Worm (Caenorhabditis elegans) whole organism, L3 larva: Measurements from ENCODE around the gene W06D12.6.

Source experiments
- R02D3.7 ChIP-seq: fragments of 150-350 bp; optimal IDR thresholded peaks from 2 replicates; lab custom pipeline; 2014; ENCODE audit warnings: missing biosample characterization, missing genetic modification characterization
- ZK546.5 ChIP-seq: sonication (generic microtip); optimal IDR thresholded peaks from 2 replicates; lab custom pipeline; 2017; ENCODE audit warnings: missing biosample characterization, missing genetic modification characterization
- aly-2 ChIP-seq: fragments of 150-350 bp; optimal IDR thresholded peaks from 2 replicates; lab custom pipeline; 2014; ENCODE audit warnings: missing biosample characterization, missing genetic modification characterization
- ama-1 ChIP-seq: fragments of 150-350 bp; optimal IDR thresholded peaks from 2 replicates; lab custom pipeline; 2018
- ceh-16 ChIP-seq: sonication (generic microtip); optimal IDR thresholded peaks from 2 replicates; lab custom pipeline; 2017; ENCODE audit warnings: missing biosample characterization, missing genetic modification characterization
- ceh-28 ChIP-seq: fragments of 150-350 bp; optimal IDR thresholded peaks from 2 replicates; lab custom pipeline; 2014; ENCODE audit warnings: missing biosample characterization, missing genetic modification reagents, missing genetic modification characterization
- ceh-9 ChIP-seq: sonication (generic microtip); optimal IDR thresholded peaks from 2 replicates; lab custom pipeline; 2018; ENCODE audit warnings: missing biosample characterization, missing genetic modification characterization
- daf-12 ChIP-seq: fragments of 150-350 bp; optimal IDR thresholded peaks from 2 replicates; lab custom pipeline; 2014; ENCODE audit warnings: missing biosample characterization, missing genetic modification reagents, missing genetic modification characterization
- egl-5 ChIP-seq: fragments of 150-350 bp; optimal IDR thresholded peaks from 2 replicates; lab custom pipeline; 2017; ENCODE audit warnings: missing biosample characterization, missing genetic modification reagents, missing genetic modification characterization, inconsistent platforms
- elt-1 ChIP-seq: fragments of 150-350 bp; optimal IDR thresholded peaks from 2 replicates; lab custom pipeline; 2014; ENCODE audit warnings: missing biosample characterization, missing genetic modification characterization
- elt-2 ChIP-seq: sonication (generic microtip); optimal IDR thresholded peaks from 2 replicates; lab custom pipeline; 2016; ENCODE audit warnings: missing genetic modification reagents, mild to moderate bottlenecking, missing genetic modification characterization, missing compliant biosample characterization
- elt-3 ChIP-seq, 3 experiments: fragments of 150-350 bp in 1 of 3; sonication (generic microtip) in 2 of 3; optimal IDR thresholded peaks; 2 replicates in 2 of 3; 4 replicates in 1 of 3; lab custom pipeline; 2014 to 2017; ENCODE audit warnings: missing biosample characterization in 3 of 3, missing genetic modification characterization in 3 of 3
- eor-1 ChIP-seq, 2 experiments: fragments of 150-350 bp; optimal IDR thresholded peaks; 2 replicates each; lab custom pipeline; 2014 to 2018; ENCODE audit warnings: missing biosample characterization in 2 of 2, missing genetic modification characterization in 2 of 2
- fkh-10 ChIP-seq: sonication (generic microtip); optimal IDR thresholded peaks from 2 replicates; lab custom pipeline; 2017; ENCODE audit warnings: missing biosample characterization, missing genetic modification reagents, missing genetic modification characterization
- fkh-2 ChIP-seq: fragments of 150-350 bp; optimal IDR thresholded peaks from 2 replicates; lab custom pipeline; 2014; ENCODE audit warnings: missing biosample characterization, missing genetic modification reagents, missing genetic modification characterization
- hmg-11 ChIP-seq: sonication (generic microtip); optimal IDR thresholded peaks from 2 replicates; lab custom pipeline; 2016; ENCODE audit warnings: missing genetic modification characterization, missing compliant biosample characterization
- lin-15B ChIP-seq: fragments of 150-350 bp; optimal IDR thresholded peaks from 2 replicates; lab custom pipeline; 2014; ENCODE audit warnings: missing biosample characterization, missing genetic modification characterization
- lin-39 ChIP-seq: fragments of 150-350 bp; optimal IDR thresholded peaks from 2 replicates; lab custom pipeline; 2018; ENCODE audit warnings: missing biosample characterization, missing genetic modification reagents, missing genetic modification characterization
- mdl-1 ChIP-seq: fragments of 150-350 bp; optimal IDR thresholded peaks from 2 replicates; lab custom pipeline; 2014; ENCODE audit warnings: missing biosample characterization, missing genetic modification characterization
- nhr-11 ChIP-seq: fragments of 150-350 bp; optimal IDR thresholded peaks from 2 replicates; lab custom pipeline; 2014; ENCODE audit warnings: missing biosample characterization, missing genetic modification characterization
- nhr-12 ChIP-seq: fragments of 150-350 bp; optimal IDR thresholded peaks from 2 replicates; lab custom pipeline; 2014; ENCODE audit warnings: missing biosample characterization, missing genetic modification characterization
- nhr-25 ChIP-seq: sonication (generic microtip); optimal IDR thresholded peaks from 2 replicates; lab custom pipeline; 2017; ENCODE audit warnings: missing biosample characterization, missing genetic modification characterization
- nhr-28 ChIP-seq: fragments of 150-350 bp; optimal IDR thresholded peaks from 2 replicates; lab custom pipeline; 2014; ENCODE audit warnings: missing biosample characterization, missing genetic modification characterization
- nhr-43 ChIP-seq: sonication (generic microtip); optimal IDR thresholded peaks from 2 replicates; lab custom pipeline; 2016; ENCODE audit warnings: mild to moderate bottlenecking, missing genetic modification characterization, missing compliant biosample characterization; ENCODE audit not compliant: poor library complexity, severe bottlenecking
- nhr-67 ChIP-seq: fragments of 150-350 bp; optimal IDR thresholded peaks from 2 replicates; lab custom pipeline; 2014; ENCODE audit warnings: missing biosample characterization, missing genetic modification characterization
- nhr-76 ChIP-seq: fragments of 150-350 bp; sonication (generic microtip); optimal IDR thresholded peaks from 5 replicates; lab custom pipeline; 2014; ENCODE audit warnings: missing biosample characterization, missing genetic modification characterization
- nhr-77 ChIP-seq: fragments of 150-350 bp; optimal IDR thresholded peaks from 2 replicates; lab custom pipeline; 2014; ENCODE audit warnings: missing biosample characterization, missing genetic modification characterization
- pqm-1 ChIP-seq: fragments of 150-350 bp; optimal IDR thresholded peaks from 2 replicates; lab custom pipeline; 2017; ENCODE audit warnings: missing biosample characterization, missing genetic modification characterization, inconsistent platforms
- sea-2 ChIP-seq: fragments of 150-350 bp; sonication (generic microtip); optimal IDR thresholded peaks from 4 replicates; lab custom pipeline; 2014; ENCODE audit warnings: missing biosample characterization, missing genetic modification reagents, missing genetic modification characterization
- skn-1 ChIP-seq: fragments of 150-350 bp; optimal IDR thresholded peaks from 2 replicates; lab custom pipeline; 2014; ENCODE audit warnings: missing biosample characterization, missing genetic modification characterization
- tbx-2 ChIP-seq: sonication (generic microtip); optimal IDR thresholded peaks from 2 replicates; lab custom pipeline; 2016; ENCODE audit warnings: mild to moderate bottlenecking, missing genetic modification characterization, missing compliant biosample characterization
- unc-39 ChIP-seq: sonication (generic microtip); optimal IDR thresholded peaks from 4 replicates; lab custom pipeline; 2017; ENCODE audit warnings: missing biosample characterization, missing genetic modification characterization
- zag-1 ChIP-seq: fragments of 150-350 bp; optimal IDR thresholded peaks from 2 replicates; lab custom pipeline; 2014; ENCODE audit warnings: missing biosample characterization, missing genetic modification characterization
- ztf-11 ChIP-seq: fragments of 150-350 bp; optimal IDR thresholded peaks from 2 replicates; lab custom pipeline; 2014; ENCODE audit warnings: missing biosample characterization, missing genetic modification characterization
- ztf-4 ChIP-seq: fragments of 150-350 bp; optimal IDR thresholded peaks from 2 replicates; lab custom pipeline; 2014; ENCODE audit warnings: missing biosample characterization, missing genetic modification characterization

Gene W06D12.6

DNA sequence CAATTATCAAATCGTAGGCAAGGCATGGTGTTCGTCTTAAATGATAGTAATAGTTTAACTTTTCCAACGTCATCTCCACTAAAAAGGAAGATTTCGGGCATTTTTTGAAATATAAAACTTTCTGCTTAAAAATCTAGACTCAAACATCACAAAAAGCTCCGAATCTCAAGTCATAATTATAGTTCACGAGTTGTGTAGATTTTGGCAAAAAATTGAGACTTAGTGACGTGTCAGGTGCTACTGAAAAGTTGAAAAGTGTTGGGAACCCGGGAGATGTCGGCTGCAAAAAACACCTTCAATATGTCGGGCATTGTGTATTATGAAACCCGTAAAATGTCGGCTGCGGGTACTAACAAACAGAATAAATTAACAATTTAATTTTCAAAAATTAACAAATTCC is 10.1 kb upstream of the W06D12.6 start, which contains the start of gene Y26G10.1:
Gene Y26G10.1, minus strand, starts transcription at position 101 of the 400 bp plus-strand sequence.
- TF ChIP-seq nhr-67 (tag; lab: Kevin White, UChicago) (no peak), sea-2 (GFP tag; lab: Kevin White, UChicago) (no peak), tbx-2 (tag; lab: Kevin White, UChicago) (no peak), hmg-11 (tag; lab: Kevin White, UChicago) (no peak), nhr-25 (tag; lab: Kevin White, UChicago) (no peak), fkh-2 (tag; lab: Kevin White, UChicago) (no peak), nhr-43 (tag; lab: Kevin White, UChicago) (no peak), ZK546.5 (tag; lab: Kevin White, UChicago) (no peak), fkh-10 (GFP tag; lab: Kevin White, UChicago) (no peak), ztf-11 (no peak), nhr-12 (tag; lab: Kevin White, UChicago) (no peak)

DNA sequence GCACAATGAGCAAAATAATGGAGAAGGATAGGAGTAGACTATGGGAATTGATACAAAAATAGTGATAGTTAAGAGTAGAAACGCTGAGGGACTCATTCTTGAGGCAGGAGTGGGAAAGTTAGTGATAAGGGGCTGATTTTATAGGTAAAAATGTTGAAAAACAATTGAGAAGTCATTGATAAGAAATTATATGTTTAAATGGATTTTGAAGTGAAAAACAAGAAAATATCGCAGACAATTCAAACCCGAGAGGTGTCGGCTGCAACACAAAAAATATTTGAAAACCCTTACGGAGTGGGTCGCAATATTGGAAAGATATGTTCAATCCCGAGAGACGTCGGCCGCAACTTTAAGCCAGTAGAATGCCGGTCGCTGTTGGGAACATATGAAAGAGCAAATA is 9.2 kb upstream of the W06D12.6 start, which contains the start of gene spp-29:
Gene spp-29, minus strand, starts transcription at position 101 of the 400 bp plus-strand sequence.
- TF ChIP-seq ceh-28 (tag; lab: Kevin White, UChicago) (no peak), ama-1 (no peak), lin-15B (no peak), aly-2 (no peak), nhr-76 (tag; lab: Kevin White, UChicago) (no peak), nhr-77 (no peak), zag-1 (tag; lab: Kevin White, UChicago) (no peak), lin-39 (tag; lab: Kevin White, UChicago) (no peak), nhr-67 (tag; lab: Kevin White, UChicago) (no peak), ztf-4 (no peak), ceh-16 (tag; lab: Kevin White, UChicago) (no peak), unc-39 (tag; lab: Kevin White, UChicago) (no peak), skn-1 (tag; lab: Kevin White, UChicago) (no peak), eor-1 (tag; optimal IDR thresholded peaks at IDR 0.05; lab: Kevin White, UChicago) (no peak), ZK546.5 (tag; lab: Kevin White, UChicago) (no peak), hmg-11 (tag; lab: Kevin White, UChicago) (no peak), elt-1 (tag; lab: Kevin White, UChicago) (no peak), fkh-2 (tag; lab: Kevin White, UChicago) (no peak)

DNA sequence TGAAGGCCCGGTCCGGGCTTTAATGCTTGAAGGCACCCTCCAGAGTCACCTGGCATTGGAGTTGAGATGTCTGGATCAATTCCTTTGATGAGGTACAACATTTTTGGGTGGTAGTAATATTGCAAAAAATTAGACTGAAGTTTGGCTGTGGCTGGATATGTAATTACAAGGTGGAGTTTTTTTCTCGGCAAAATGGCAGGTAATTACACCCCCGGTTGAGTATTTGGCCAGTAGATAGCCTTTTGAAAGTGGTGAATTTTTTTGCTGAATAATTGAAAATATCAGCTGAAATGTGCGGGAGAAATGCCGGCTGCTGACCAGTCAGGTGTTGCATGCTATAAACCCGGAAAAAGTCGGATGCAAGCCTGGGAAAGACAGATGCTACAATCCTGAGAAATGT is 6.8 kb upstream of the W06D12.6 start, which contains the start of gene Y26G10.4:
Gene Y26G10.4, minus strand, starts transcription at position 101 of the 400 bp plus-strand sequence.
- TF ChIP-seq hmg-11 (tag; lab: Kevin White, UChicago) = no peak
- no peak for TF ChIP-seq ztf-11
- TF ChIP-seq nhr-28 (tag; lab: Kevin White, UChicago) = no peak
- no peak for TF ChIP-seq pqm-1
- TF ChIP-seq tbx-2 (tag; lab: Kevin White, UChicago) = no peak
- no peak for TF ChIP-seq elt-2
- no peak for TF ChIP-seq ceh-28 (tag; lab: Kevin White, UChicago)
- TF ChIP-seq elt-3 (tag; optimal IDR thresholded peaks at IDR 0.05; lab: Kevin White, UChicago) = no peak

DNA sequence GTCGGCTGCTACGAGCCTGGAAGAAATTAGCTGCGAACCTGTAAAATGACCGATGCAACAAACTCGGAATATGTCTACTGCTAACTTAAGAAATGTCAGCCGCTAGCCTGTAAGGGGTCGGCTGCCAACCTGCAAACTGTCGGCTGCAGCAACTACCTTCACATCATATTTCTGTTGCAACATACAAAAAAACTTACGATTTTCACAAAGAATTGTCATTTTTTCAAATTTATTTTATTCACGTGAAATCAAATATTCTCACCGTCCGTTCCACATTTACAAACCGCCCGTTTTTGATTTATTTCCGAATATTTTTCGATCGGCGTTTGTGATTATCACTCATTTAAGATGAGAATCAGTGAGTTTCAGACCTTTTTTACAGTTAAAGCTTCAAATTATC is 6.3 kb upstream of the W06D12.6 start, which contains the start of gene Y26G10.6:
Gene Y26G10.6, plus strand, starts transcription at position 301 of the 400 bp plus-strand sequence.
- TF ChIP-seq ceh-9 (tag; lab: Kevin White, UChicago) = no peak
- no peak for TF ChIP-seq nhr-11 (tag; lab: Kevin White, UChicago)
- TF ChIP-seq nhr-76 (tag; lab: Kevin White, UChicago) = no peak
- TF ChIP-seq zag-1 (tag; lab: Kevin White, UChicago) = no peak
- no peak for TF ChIP-seq eor-1 (tag; optimal IDR thresholded peaks at IDR 0.05; lab: Kevin White, UChicago)
- TF ChIP-seq lin-15B = no peak
- TF ChIP-seq nhr-28 (tag; lab: Kevin White, UChicago) = no peak
- TF ChIP-seq R02D3.7 = no peak
- no peak for TF ChIP-seq hmg-11 (tag; lab: Kevin White, UChicago)
- no peak for TF ChIP-seq egl-5 (tag; lab: Kevin White, UChicago)
- no peak for TF ChIP-seq ama-1
- no peak for TF ChIP-seq daf-12 (tag; lab: Kevin White, UChicago)
- TF ChIP-seq mdl-1 = no peak
- TF ChIP-seq lin-39 (tag; lab: Kevin White, UChicago) = no peak
